Fruit fly (Drosophila melanogaster) whole organism, embryonic: ENCODE results near the gene tinc.

Experiments
- Antp ChIP-seq: fragments of 200-800 bp; sonication (Bioruptor generic); optimal IDR thresholded peaks from 3 replicates; lab custom pipeline; 2016; ENCODE audit warnings: missing biosample characterization, missing genetic modification characterization
- Atf-2 ChIP-seq: fragments of 200-800 bp; sonication (Bioruptor generic); optimal IDR thresholded peaks from 2 replicates; lab custom pipeline; 2016; ENCODE audit warnings: missing biosample characterization, missing genetic modification characterization
- BtbVII ChIP-seq: fragments of 200-800 bp; sonication (Bioruptor generic); optimal IDR thresholded peaks from 3 replicates; lab custom pipeline; 2017; ENCODE audit warnings: missing biosample characterization, mild to moderate bottlenecking, missing genetic modification characterization
- CG10565 ChIP-seq: fragments of 200-800 bp; sonication (Bioruptor generic); optimal IDR thresholded peaks from 3 replicates; lab custom pipeline; 2016; ENCODE audit warnings: missing biosample characterization, mild to moderate bottlenecking, missing genetic modification characterization
- CG11085 ChIP-seq: fragments of 200-800 bp; sonication (Bioruptor generic); IDR thresholded peaks from 2 replicates; pipeline ENCODE4 v1.3.6; 2022; ENCODE audit warnings: missing biosample characterization, missing genetic modification characterization
- CG12236 ChIP-seq: fragments of 200-800 bp; sonication (Bioruptor generic); optimal IDR thresholded peaks from 2 replicates; lab custom pipeline; 2016; ENCODE audit warnings: missing biosample characterization, missing genetic modification characterization
- CG12299 ChIP-seq: fragments of 200-800 bp; sonication (Bioruptor generic); optimal IDR thresholded peaks from 2 replicates; lab custom pipeline; 2018; ENCODE audit warnings: missing biosample characterization, mild to moderate bottlenecking, missing genetic modification characterization
- CG13775 ChIP-seq: fragments of 200-800 bp; sonication (Bioruptor generic); optimal IDR thresholded peaks from 3 replicates; lab custom pipeline; 2017; ENCODE audit warnings: missing biosample characterization, mild to moderate bottlenecking, missing genetic modification characterization
- CG14050 ChIP-seq: fragments of 200-800 bp; sonication (Bioruptor generic); IDR thresholded peaks from 3 replicates; pipeline ENCODE4 v1.3.6; 2022; ENCODE audit warnings: missing biosample characterization, missing genetic modification characterization
- CG15269 ChIP-seq: fragments of 200-800 bp; sonication (Bioruptor generic); optimal IDR thresholded peaks from 2 replicates; lab custom pipeline; 2018; ENCODE audit warnings: missing biosample characterization, mild to moderate bottlenecking, missing genetic modification characterization, moderate library complexity
- CG16813 ChIP-seq: fragments of 200-800 bp; sonication (Bioruptor generic); IDR thresholded peaks from 3 replicates; pipeline ENCODE4 v1.3.6; 2022; ENCODE audit warnings: missing biosample characterization, missing genetic modification characterization; ENCODE audit not compliant: partially characterized antibody
- CG17385 ChIP-seq: fragments of 200-800 bp; sonication (Bioruptor generic); optimal IDR thresholded peaks from 3 replicates; lab custom pipeline; 2018; ENCODE audit warnings: missing biosample characterization, mild to moderate bottlenecking, missing genetic modification characterization
- CG1832 ChIP-seq: fragments of 200-800 bp; sonication (Bioruptor generic); optimal IDR thresholded peaks from 2 replicates; lab custom pipeline; 2017; ENCODE audit warnings: missing biosample characterization, mild to moderate bottlenecking, missing genetic modification characterization, inconsistent platforms
- CG18476 ChIP-seq: fragments of 200-800 bp; sonication (Bioruptor generic); optimal IDR thresholded peaks from 2 replicates; lab custom pipeline; 2016; ENCODE audit warnings: missing biosample characterization, mild to moderate bottlenecking, missing genetic modification characterization
- CG18619 ChIP-seq: fragments of 200-800 bp; sonication (Bioruptor generic); optimal IDR thresholded peaks from 3 replicates; lab custom pipeline; 2017; ENCODE audit warnings: missing biosample characterization, mild to moderate bottlenecking, missing genetic modification characterization
- CG18764 ChIP-seq: fragments of 200-800 bp; sonication (Bioruptor generic); optimal IDR thresholded peaks from 3 replicates; lab custom pipeline; 2016; ENCODE audit warnings: missing biosample characterization, missing genetic modification characterization
- CG2116 ChIP-seq: fragments of 200-800 bp; sonication (Bioruptor generic); optimal IDR thresholded peaks from 3 replicates; lab custom pipeline; 2018; ENCODE audit warnings: missing biosample characterization, mild to moderate bottlenecking, missing genetic modification characterization
- CG2129 ChIP-seq: fragments of 200-800 bp; sonication (Bioruptor generic); IDR thresholded peaks from 2 replicates; pipeline ENCODE4 v1.3.6; 2022; ENCODE audit warnings: missing biosample characterization, missing genetic modification characterization; ENCODE audit not compliant: partially characterized antibody
- CG3163 ChIP-seq: fragments of 200-800 bp; sonication (Bioruptor generic); optimal IDR thresholded peaks from 3 replicates; lab custom pipeline; 2016; ENCODE audit warnings: missing biosample characterization, missing genetic modification characterization
- CG3847 ChIP-seq: fragments of 200-800 bp; sonication (Bioruptor generic); IDR thresholded peaks from 2 replicates; pipeline ENCODE4 v1.3.6; 2022; ENCODE audit warnings: missing biosample characterization, missing genetic modification characterization
- CG4820 ChIP-seq: fragments of 200-800 bp; sonication (Bioruptor generic); optimal IDR thresholded peaks from 3 replicates; lab custom pipeline; 2016; ENCODE audit warnings: missing biosample characterization, missing genetic modification characterization
- CG5180 ChIP-seq: fragments of 200-800 bp; sonication (Bioruptor generic); optimal IDR thresholded peaks from 3 replicates; lab custom pipeline; 2017; ENCODE audit warnings: missing biosample characterization, missing genetic modification characterization, mild to moderate bottlenecking, moderate library complexity, missing genetic modification reagents
- CG7271 ChIP-seq: fragments of 200-800 bp; sonication (Bioruptor generic); optimal IDR thresholded peaks from 2 replicates; lab custom pipeline; 2018; ENCODE audit warnings: missing biosample characterization, mild to moderate bottlenecking, missing genetic modification characterization, moderate library complexity
- CG7786 ChIP-seq: fragments of 200-800 bp; sonication (Bioruptor generic); optimal IDR thresholded peaks from 2 replicates; lab custom pipeline; 2016; ENCODE audit warnings: missing biosample characterization, missing genetic modification characterization
- CG7963 ChIP-seq: fragments of 200-800 bp; sonication (Bioruptor generic); IDR thresholded peaks from 3 replicates; pipeline ENCODE4 v1.3.6; 2022; ENCODE audit warnings: missing biosample characterization, missing genetic modification characterization; ENCODE audit not compliant: partially characterized antibody
- Chrac-16 ChIP-seq: fragments of 200-800 bp; sonication (Bioruptor generic); optimal IDR thresholded peaks from 3 replicates; lab custom pipeline; 2016; ENCODE audit warnings: missing biosample characterization, missing genetic modification characterization
- D19B ChIP-seq: fragments of 200-800 bp; sonication (Bioruptor generic); optimal IDR thresholded peaks from 2 replicates; lab custom pipeline; 2017; ENCODE audit warnings: missing biosample characterization, mild to moderate bottlenecking, missing genetic modification characterization
- Dad ChIP-seq: fragments of 200-800 bp; sonication (Bioruptor generic); optimal IDR thresholded peaks from 3 replicates; lab custom pipeline; 2016; ENCODE audit warnings: missing biosample characterization, missing genetic modification characterization
- Dp ChIP-seq: fragments of 200-800 bp; sonication (Bioruptor generic); optimal IDR thresholded peaks from 2 replicates; lab custom pipeline; 2018; ENCODE audit warnings: missing biosample characterization, mild to moderate bottlenecking, missing genetic modification characterization, moderate library complexity
- Hmr ChIP-seq: fragments of 200-800 bp; sonication (Bioruptor generic); optimal IDR thresholded peaks from 3 replicates; lab custom pipeline; 2017; ENCODE audit warnings: mild to moderate bottlenecking, missing biosample characterization, missing genetic modification reagents, missing genetic modification characterization
- NfI ChIP-seq: fragments of 200-800 bp; sonication (Bioruptor generic); optimal IDR thresholded peaks from 3 replicates; lab custom pipeline; 2018; ENCODE audit warnings: missing biosample characterization, mild to moderate bottlenecking, missing genetic modification characterization, moderate library complexity
- Pdp1 ChIP-seq, 2 experiments: fragments of 200-800 bp; sonication (Bioruptor generic); optimal IDR thresholded peaks; 3 replicates each; lab custom pipeline; 2016; ENCODE audit warnings: missing biosample characterization in 2 of 2, missing genetic modification characterization in 2 of 2, mild to moderate bottlenecking in 1 of 2, moderate library complexity in 1 of 2
- aop ChIP-seq: fragments of 200-800 bp; sonication (Bioruptor generic); IDR thresholded peaks from 2 replicates; pipeline ENCODE4 v1.3.6; 2022; ENCODE audit warnings: missing biosample characterization, missing genetic modification characterization
- cas ChIP-seq: fragments of 200-800 bp; sonication (Bioruptor generic); IDR thresholded peaks from 2 replicates; pipeline ENCODE4 v1.3.6; 2022; ENCODE audit warnings: missing biosample characterization, missing genetic modification characterization
- croc ChIP-seq: fragments of 200-800 bp; sonication (Bioruptor generic); conservative IDR thresholded peaks from 3 replicates; pipeline ENCODE4 v1.3.6; 2022; ENCODE audit warnings: missing biosample characterization, missing genetic modification characterization
- crol ChIP-seq: fragments of 200-800 bp; sonication (Bioruptor generic); IDR thresholded peaks from 2 replicates; pipeline ENCODE4 v1.3.6; 2022; ENCODE audit warnings: missing biosample characterization, missing genetic modification characterization
- ems ChIP-seq: fragments of 200-800 bp; sonication (Bioruptor generic); optimal IDR thresholded peaks from 3 replicates; lab custom pipeline; 2016; ENCODE audit warnings: missing biosample characterization, missing genetic modification characterization
- h ChIP-seq: fragments of >200 bp; optimal IDR thresholded peaks from 2 replicates; lab custom pipeline; 2017
- insv ChIP-seq, 2 experiments: fragments of 200-800 bp; sonication (Bioruptor generic); optimal IDR thresholded peaks; 3 replicates each; lab custom pipeline; 2016 to 2018; ENCODE audit warnings: missing biosample characterization in 2 of 2, missing genetic modification characterization in 2 of 2
- lab ChIP-seq: fragments of 200-800 bp; sonication (Bioruptor generic); optimal IDR thresholded peaks from 3 replicates; lab custom pipeline; 2017; ENCODE audit warnings: missing biosample characterization, missing genetic modification characterization, mild to moderate bottlenecking, moderate library complexity, missing genetic modification reagents
- luna ChIP-seq: fragments of 200-800 bp; sonication (Bioruptor generic); optimal IDR thresholded peaks from 2 replicates; lab custom pipeline; 2016; ENCODE audit warnings: missing biosample characterization, missing genetic modification characterization
- nerfin-2 ChIP-seq: fragments of 200-800 bp; sonication (Bioruptor generic); IDR thresholded peaks from 2 replicates; pipeline ENCODE4 v1.3.6; 2022; ENCODE audit warnings: missing biosample characterization, missing genetic modification characterization; ENCODE audit not compliant: partially characterized antibody
- salm ChIP-seq: fragments of 200-800 bp; sonication (Bioruptor generic); optimal IDR thresholded peaks from 2 replicates; lab custom pipeline; 2018; ENCODE audit warnings: missing biosample characterization, mild to moderate bottlenecking, missing genetic modification characterization
- sd ChIP-seq: fragments of 200-800 bp; sonication (Bioruptor generic); optimal IDR thresholded peaks from 3 replicates; lab custom pipeline; 2018; ENCODE audit warnings: missing biosample characterization, mild to moderate bottlenecking, missing genetic modification characterization, moderate library complexity
- seq ChIP-seq: fragments of 200-800 bp; sonication (Bioruptor generic); IDR thresholded peaks from 2 replicates; pipeline ENCODE4 v1.3.6; 2022; ENCODE audit warnings: missing biosample characterization, missing genetic modification characterization
- stwl ChIP-seq: fragments of 200-800 bp; sonication (Bioruptor generic); optimal IDR thresholded peaks from 3 replicates; lab custom pipeline; 2018; ENCODE audit warnings: missing biosample characterization, mild to moderate bottlenecking, missing genetic modification characterization, moderate library complexity
- tna ChIP-seq: fragments of 200-800 bp; sonication (Bioruptor generic); IDR thresholded peaks from 2 replicates; pipeline ENCODE4 v1.3.6; 2022; ENCODE audit warnings: missing biosample characterization, missing genetic modification characterization; ENCODE audit not compliant: partially characterized antibody
- unc-4 ChIP-seq: fragments of 200-800 bp; sonication (Bioruptor generic); IDR thresholded peaks from 2 replicates; pipeline ENCODE4 v1.3.6; 2022; ENCODE audit warnings: missing biosample characterization, missing genetic modification characterization; ENCODE audit not compliant: partially characterized antibody
- vvl ChIP-seq: fragments of 200-800 bp; sonication (Bioruptor generic); IDR thresholded peaks from 2 replicates; pipeline ENCODE4 v1.3.6; 2022; ENCODE audit warnings: missing biosample characterization, missing genetic modification characterization
- zfh1 ChIP-seq: fragments of 200-800 bp; sonication (Bioruptor generic); IDR thresholded peaks from 3 replicates; pipeline ENCODE4 v1.3.6; 2022; ENCODE audit warnings: missing biosample characterization, missing genetic modification characterization

Gene tinc

DNA sequence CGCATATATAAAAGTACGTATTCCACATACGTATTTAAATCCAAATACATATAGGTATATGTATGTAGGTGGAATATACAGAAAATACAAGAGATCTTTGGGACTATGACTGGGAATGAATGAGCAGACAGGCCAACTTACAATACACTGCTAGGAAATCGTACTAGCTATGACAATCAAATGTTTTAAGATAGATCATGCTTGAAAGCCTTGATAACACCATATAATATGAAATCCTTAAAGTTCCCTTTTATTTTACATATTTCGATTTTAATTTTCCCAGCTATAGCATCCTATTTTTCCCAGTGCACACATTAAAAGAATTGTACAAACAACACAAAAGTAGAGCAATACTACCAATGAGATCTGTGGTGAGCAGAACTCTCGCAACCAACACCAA is 30.0 kb upstream of the tinc start (continued):
- TF ChIP-seq insv (GFP tag; optimal IDR thresholded peaks at IDR 0.05; lab: Kevin White, UChicago), result no peak
- TF ChIP-seq Hmr (GFP tag; lab: Kevin White, UChicago), result peak; percentile 81
- TF ChIP-seq h (lab: Kevin White, UChicago), result no peak
- TF ChIP-seq CG14050 (GFP tag; lab: Robert Waterston, UW), result peak; percentile 74
- TF ChIP-seq D19B (GFP tag; lab: Kevin White, UChicago), result peak; percentile 31
- TF ChIP-seq ems (GFP tag; lab: Kevin White, UChicago), result peak; percentile 57
- TF ChIP-seq CG17385 (GFP tag; lab: Kevin White, UChicago), result peak; percentile 74
- TF ChIP-seq Dp (GFP tag; lab: Kevin White, UChicago), result no peak
- peak; percentile 79 for TF ChIP-seq seq
- TF ChIP-seq Chrac-16, result peak; percentile 49
- TF ChIP-seq CG16813 (GFP tag; lab: Robert Waterston, UW), result no peak
- peak; percentile 64 for TF ChIP-seq CG18619 (GFP tag; lab: Kevin White, UChicago)
- TF ChIP-seq CG5180 (GFP tag; lab: Kevin White, UChicago), result peak; percentile 57
- no peak for TF ChIP-seq CG2116
- TF ChIP-seq cas (GFP tag; lab: Robert Waterston, UW), result peak; percentile 57; the same call in 1 of the 2 replicates
- TF ChIP-seq Pdp1 (GFP tag; optimal IDR thresholded peaks at IDR 0.05; lab: Kevin White, UChicago), result peak; percentile 81 to 83
- TF ChIP-seq unc-4 (GFP tag; lab: Robert Waterston, UW), result no peak
- TF ChIP-seq CG10565 (GFP tag; lab: Kevin White, UChicago), result no peak
- peak; percentile 52 for TF ChIP-seq sd (tag; lab: Kevin White, UChicago)
- peak; percentile 64 for TF ChIP-seq BtbVII (GFP tag; lab: Kevin White, UChicago)
- TF ChIP-seq CG1832 (GFP tag; lab: Kevin White, UChicago), result no peak
- TF ChIP-seq zfh1 (GFP tag; lab: Robert Waterston, UW), result peak; percentile 80
- peak; percentile 77 for TF ChIP-seq NfI (GFP tag; lab: Kevin White, UChicago)
- peak; percentile 63 for TF ChIP-seq salm (tag; lab: Kevin White, UChicago)
- peak; percentile 78 for TF ChIP-seq croc (GFP tag; lab: Robert Waterston, UW)
- peak; percentile 54 for TF ChIP-seq Atf-2 (GFP tag; lab: Kevin White, UChicago)
- no peak for TF ChIP-seq nerfin-2 (GFP tag; lab: Robert Waterston, UW)
- TF ChIP-seq aop, result peak; percentile 68; the same call in 1 of the 2 replicates
- no peak for TF ChIP-seq tna (GFP tag; lab: Robert Waterston, UW)
- TF ChIP-seq CG12236 (GFP tag; lab: Kevin White, UChicago), result peak; percentile 5
- peak; percentile 84 for TF ChIP-seq CG3847 (GFP tag; lab: Robert Waterston, UW)
- TF ChIP-seq CG11085 (GFP tag; lab: Robert Waterston, UW), result peak; percentile 81
- TF ChIP-seq CG12299 (tag; lab: Kevin White, UChicago), result peak; percentile 81
- TF ChIP-seq luna (GFP tag; lab: Kevin White, UChicago), result no peak
- peak; percentile 49 for TF ChIP-seq CG18764 (GFP tag; lab: Kevin White, UChicago)
- peak; percentile 88 for TF ChIP-seq CG15269 (tag; lab: Kevin White, UChicago)
- TF ChIP-seq Antp (GFP tag; lab: Kevin White, UChicago), result peak; percentile 84
- TF ChIP-seq CG13775 (GFP tag; lab: Kevin White, UChicago), result peak; percentile 37
- TF ChIP-seq crol, result no peak
- peak; percentile 66 for TF ChIP-seq Dad (GFP tag; lab: Kevin White, UChicago)
- peak; percentile 43 for TF ChIP-seq CG18476 (GFP tag; lab: Kevin White, UChicago)
- TF ChIP-seq CG7786 (GFP tag; lab: Kevin White, UChicago), result peak; percentile 74
- TF ChIP-seq stwl (tag; lab: Kevin White, UChicago), result no peak
- TF ChIP-seq vvl, result peak; percentile 94
- no peak for TF ChIP-seq CG7271 (tag; lab: Kevin White, UChicago)
- TF ChIP-seq CG2129 (GFP tag; lab: Robert Waterston, UW), result no peak
- no peak for TF ChIP-seq CG3163 (GFP tag; lab: Kevin White, UChicago)
- TF ChIP-seq CG7963, result no peak
- peak; percentile 76 for TF ChIP-seq lab (GFP tag; lab: Kevin White, UChicago)
- TF ChIP-seq CG4820 (GFP tag; lab: Kevin White, UChicago), result peak; percentile 84
